Fruit fly (Drosophila melanogaster) whole organism, wandering third instar larva: ENCODE data around the gene Strump.

Experiments used
- CG32264 ChIP-seq: fragments of 200-800 bp; sonication (Bioruptor generic); optimal IDR thresholded peaks from 2 replicates; lab custom pipeline; 2016; ENCODE audit warnings: missing biosample characterization, missing genetic modification characterization
- CG9705 ChIP-seq: fragments of 200-800 bp; sonication (Bioruptor generic); optimal IDR thresholded peaks from 2 replicates; lab custom pipeline; 2018; ENCODE audit warnings: missing biosample characterization, mild to moderate bottlenecking, missing genetic modification characterization
- CrebA ChIP-seq: fragments of 200-800 bp; sonication (Bioruptor generic); optimal IDR thresholded peaks from 2 replicates; lab custom pipeline; 2016; ENCODE audit warnings: missing biosample characterization, mild to moderate bottlenecking, missing genetic modification characterization, borderline replicate concordance
- Dfd ChIP-seq: fragments of >200 bp; optimal IDR thresholded peaks from 2 replicates; lab custom pipeline; 2017; ENCODE audit warnings: missing biosample characterization, missing genetic modification characterization
- Dif ChIP-seq: fragments of 200-275, 200-300 bp; sonication (Bioruptor generic); optimal IDR thresholded peaks from 2 replicates; lab custom pipeline; 2018; ENCODE audit warnings: missing biosample characterization, missing genetic modification characterization; ENCODE audit not compliant: partially characterized antibody
- GATAd ChIP-seq: sonication (Bioruptor generic); optimal IDR thresholded peaks from 2 replicates; lab custom pipeline; 2016; ENCODE audit warnings: missing biosample characterization, missing genetic modification characterization
- HLH106 ChIP-seq: fragments of 200-800 bp; optimal IDR thresholded peaks from 3 replicates; lab custom pipeline; 2019; ENCODE audit warnings: missing biosample characterization, mild to moderate bottlenecking, missing genetic modification characterization, moderate library complexity
- Hnf4 ChIP-seq: fragments of 200-800 bp; sonication (Bioruptor generic); optimal IDR thresholded peaks from 2 replicates; lab custom pipeline; 2016; ENCODE audit warnings: missing biosample characterization, mild to moderate bottlenecking, missing genetic modification characterization
- Hr78 ChIP-seq: fragments of >200 bp; optimal IDR thresholded peaks from 2 replicates; lab custom pipeline; 2017; ENCODE audit warnings: missing biosample characterization, missing genetic modification characterization
- Hr83 ChIP-seq: fragments of 200-300 bp; sonication (Bioruptor generic); optimal IDR thresholded peaks from 2 replicates; lab custom pipeline; 2016; ENCODE audit warnings: missing biosample characterization, mild to moderate bottlenecking, missing genetic modification characterization, moderate library complexity; ENCODE audit not compliant: poor library complexity, severe bottlenecking
- Jra ChIP-seq: sonication (Bioruptor generic); optimal IDR thresholded peaks from 2 replicates; lab custom pipeline; 2016; ENCODE audit warnings: missing biosample characterization, missing genetic modification characterization
- Mio ChIP-seq: sonication (Bioruptor generic); optimal IDR thresholded peaks from 2 replicates; lab custom pipeline; 2016; ENCODE audit warnings: missing biosample characterization, missing genetic modification characterization
- Myc ChIP-seq: fragments of >200 bp; optimal IDR thresholded peaks from 2 replicates; lab custom pipeline; 2017
- N ChIP-seq: fragments of >200 bp; optimal IDR thresholded peaks from 2 replicates; lab custom pipeline; 2018; ENCODE audit warnings: missing biosample characterization, missing external identifiers, missing genetic modification characterization
- OdsH ChIP-seq: fragments of 200-800 bp; sonication (Bioruptor generic); optimal IDR thresholded peaks from 2 replicates; lab custom pipeline; 2016; ENCODE audit warnings: missing biosample characterization, mild to moderate bottlenecking, missing genetic modification characterization
- Rel ChIP-seq, 2 experiments: fragments of 200-800 bp; sonication (Bioruptor generic) in 1 of 2; optimal IDR thresholded peaks; 2 replicates in 1 of 2; 3 replicates in 1 of 2; lab custom pipeline; 2016 to 2019; ENCODE audit warnings: mild to moderate bottlenecking in 2 of 2, missing biosample characterization in 2 of 2, missing genetic modification characterization in 2 of 2, moderate library complexity in 1 of 2
- Sp1 ChIP-seq: fragments of 200-800 bp; sonication (Bioruptor generic); optimal IDR thresholded peaks from 3 replicates; lab custom pipeline; 2019; ENCODE audit warnings: missing biosample characterization, mild to moderate bottlenecking, missing genetic modification characterization, moderate library complexity
- Vsx2 ChIP-seq: fragments of 200-300, 225-300 bp; sonication (Bioruptor generic); optimal IDR thresholded peaks from 2 replicates; lab custom pipeline; 2018; ENCODE audit warnings: missing biosample characterization, missing genetic modification characterization; ENCODE audit not compliant: partially characterized antibody
- br ChIP-seq: fragments of 200-800 bp; sonication (Bioruptor generic); optimal IDR thresholded peaks from 2 replicates; lab custom pipeline; 2016; ENCODE audit warnings: missing biosample characterization, missing genetic modification characterization
- brk ChIP-seq: fragments of 200-800 bp; sonication (Bioruptor generic); optimal IDR thresholded peaks from 2 replicates; lab custom pipeline; 2016; ENCODE audit warnings: missing biosample characterization, mild to moderate bottlenecking, missing genetic modification characterization
- dl ChIP-seq, 2 experiments: fragments of 175-275, 200-275 bp in 1 of 2; fragments of 200-275 bp in 1 of 2; sonication (Bioruptor generic); optimal IDR thresholded peaks; lab custom pipeline; 2018; ENCODE audit warnings: mild to moderate bottlenecking in 2 of 2, missing biosample characterization in 2 of 2, missing genetic modification characterization in 2 of 2, moderate library complexity in 2 of 2; ENCODE audit not compliant: partially characterized antibody in 2 of 2, insufficient read depth in 1 of 2
- dmrt93B ChIP-seq: fragments of 200-800 bp; sonication (Bioruptor generic); optimal IDR thresholded peaks from 2 replicates; lab custom pipeline; 2018; ENCODE audit warnings: missing biosample characterization, mild to moderate bottlenecking, missing genetic modification characterization
- dsf ChIP-seq: sonication (Bioruptor generic); optimal IDR thresholded peaks from 2 replicates; lab custom pipeline; 2016; ENCODE audit warnings: missing biosample characterization, missing genetic modification characterization, borderline replicate concordance
- ey ChIP-seq: fragments of 200-800 bp; sonication (Bioruptor generic); optimal IDR thresholded peaks from 2 replicates; lab custom pipeline; 2016; ENCODE audit warnings: missing biosample characterization, missing genetic modification characterization
- foxo ChIP-seq, 2 experiments: fragments of 200-800 bp; sonication (Bioruptor generic); optimal IDR thresholded peaks; 2 replicates in 1 of 2; 3 replicates in 1 of 2; lab custom pipeline; 2016 to 2017; ENCODE audit warnings: missing biosample characterization in 2 of 2, missing genetic modification characterization in 2 of 2
- fru ChIP-seq: fragments of 200-800 bp; sonication (Bioruptor generic); optimal IDR thresholded peaks from 3 replicates; lab custom pipeline; 2016; ENCODE audit warnings: missing biosample characterization, mild to moderate bottlenecking, missing genetic modification characterization
- h ChIP-seq: fragments of 200-800 bp; sonication (Bioruptor generic); optimal IDR thresholded peaks from 3 replicates; lab custom pipeline; 2016; ENCODE audit warnings: missing biosample characterization, mild to moderate bottlenecking, missing genetic modification characterization
- jim ChIP-seq: fragments of 175-275, 200-325 bp; sonication (Bioruptor generic); optimal IDR thresholded peaks from 2 replicates; lab custom pipeline; 2016; ENCODE audit warnings: missing biosample characterization, mild to moderate bottlenecking, missing genetic modification characterization
- lola ChIP-seq: fragments of >200 bp; optimal IDR thresholded peaks from 2 replicates; lab custom pipeline; 2017; ENCODE audit warnings: missing biosample characterization, missing genetic modification characterization
- pan ChIP-seq: fragments of >200 bp; optimal IDR thresholded peaks from 2 replicates; lab custom pipeline; 2017
- psq ChIP-seq: fragments of 200-800 bp; sonication (Bioruptor generic); optimal IDR thresholded peaks from 3 replicates; lab custom pipeline; 2017; ENCODE audit warnings: missing biosample characterization, mild to moderate bottlenecking, missing genetic modification characterization, moderate library complexity
- rgr ChIP-seq: fragments of 200-800 bp; sonication (Bioruptor generic); optimal IDR thresholded peaks from 3 replicates; lab custom pipeline; 2016; ENCODE audit warnings: missing biosample characterization, mild to moderate bottlenecking, missing genetic modification characterization
- sage ChIP-seq: fragments of 200-800 bp; sonication (Bioruptor generic); optimal IDR thresholded peaks from 2 replicates; lab custom pipeline; 2016; ENCODE audit warnings: missing biosample characterization, mild to moderate bottlenecking, missing genetic modification characterization
- sv ChIP-seq: fragments of 200-800 bp; sonication (Bioruptor generic); optimal IDR thresholded peaks from 3 replicates; lab custom pipeline; 2016; ENCODE audit warnings: missing biosample characterization, missing genetic modification characterization
- tai ChIP-seq: sonication (Bioruptor generic); optimal IDR thresholded peaks from 2 replicates; lab custom pipeline; 2016; ENCODE audit warnings: missing biosample characterization, missing genetic modification characterization
- usp ChIP-seq: fragments of >200 bp; optimal IDR thresholded peaks from 2 replicates; lab custom pipeline; 2017; ENCODE audit warnings: missing biosample characterization, missing genetic modification characterization
- woc ChIP-seq: sonication (Bioruptor generic); optimal IDR thresholded peaks from 2 replicates; lab custom pipeline; 2016; ENCODE audit warnings: missing biosample characterization, mild to moderate bottlenecking, missing genetic modification characterization

Gene Strump

DNA sequence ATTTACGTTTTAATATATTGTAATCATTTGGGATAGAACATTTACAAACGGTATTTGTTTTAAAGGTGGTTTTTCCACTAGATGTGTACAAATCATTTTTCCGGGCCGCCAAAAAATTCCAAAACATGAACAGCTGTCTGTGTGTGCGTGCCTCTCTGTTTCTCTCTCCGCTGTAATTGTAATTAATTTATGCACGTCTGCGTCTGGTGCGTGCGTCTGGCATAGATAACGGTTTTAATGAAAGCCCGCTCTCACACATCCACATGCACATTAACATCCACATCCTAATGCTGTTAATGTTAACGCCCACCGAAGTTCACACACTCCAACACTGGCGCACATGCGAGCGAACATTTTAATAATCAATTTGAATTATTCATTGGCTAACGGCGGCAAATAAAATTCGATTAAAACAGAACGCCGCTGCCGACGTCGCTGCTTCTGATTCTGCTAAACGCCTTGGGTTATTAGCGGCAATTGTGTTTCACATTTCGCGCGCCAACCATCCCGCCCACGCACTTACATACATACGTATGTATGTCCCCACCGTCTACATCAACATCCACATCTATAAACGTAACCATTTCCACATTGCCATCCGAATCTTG, 24.2 kb downstream of the Strump start:
- TF ChIP-seq sv (GFP tag; lab: Kevin White, UChicago), result no peak
- no peak for TF ChIP-seq Rel (GFP tag; optimal IDR thresholded peaks at IDR 0.05; lab: Kevin White, UChicago)
- TF ChIP-seq Rel (tag; optimal IDR thresholded peaks at IDR 0.05; lab: Kevin White, UChicago), result no peak
- TF ChIP-seq jim (GFP tag; lab: Kevin White, UChicago), result no peak
- no peak for TF ChIP-seq pan (lab: Kevin White, UChicago)
- TF ChIP-seq CG32264 (GFP tag; lab: Kevin White, UChicago), result no peak
- TF ChIP-seq sage (GFP tag; lab: Kevin White, UChicago), result no peak
- TF ChIP-seq lola (GFP tag; lab: Kevin White, UChicago), result no peak
- no peak for TF ChIP-seq dl (GFP tag; optimal IDR thresholded peaks at IDR 0.05; lab: Kevin White, UChicago; ENCODE audit: insufficient read depth in 1 of 2, partially characterized antibody in 2 of 2)
- no peak for TF ChIP-seq tai (GFP tag; lab: Kevin White, UChicago)
- no peak for TF ChIP-seq Mio

- TF ChIP-seq Jra (GFP tag; lab: Kevin White, UChicago) (no peak), Myc (lab: Kevin White, UChicago) (no peak), Dif (GFP tag; lab: Kevin White, UChicago) (no peak), h (peak; percentile 31), tai (GFP tag; lab: Kevin White, UChicago) (peak; percentile 37), HLH106 (tag; lab: Kevin White, UChicago) (peak; percentile 38), foxo (GFP tag; optimal IDR thresholded peaks at IDR 0.05; lab: Kevin White, UChicago) (peak in 1 of 2 experiments; percentile 29), CrebA (GFP tag; lab: Kevin White, UChicago) (no peak), Hnf4 (GFP tag; lab: Kevin White, UChicago) (peak; percentile 5)
Measured at dm6 chr3L:16146539-16146934, 24.7 kb downstream of the Strump start.

dm6 chr3L:16147325-16147724, 25.5 kb downstream of the Strump start:
- TF ChIP-seq Dif (GFP tag; lab: Kevin White, UChicago), result no peak
- TF ChIP-seq lola (GFP tag; lab: Kevin White, UChicago), result no peak
- TF ChIP-seq rgr (GFP tag; lab: Kevin White, UChicago), result no peak
- TF ChIP-seq Rel (GFP tag; optimal IDR thresholded peaks at IDR 0.05; lab: Kevin White, UChicago), result no peak
- no peak for TF ChIP-seq Rel (tag; optimal IDR thresholded peaks at IDR 0.05; lab: Kevin White, UChicago)
- no peak for TF ChIP-seq psq
- TF ChIP-seq ey (GFP tag; lab: Kevin White, UChicago), result no peak
- no peak for TF ChIP-seq jim (GFP tag; lab: Kevin White, UChicago)
- no peak for TF ChIP-seq Dfd
- no peak for TF ChIP-seq OdsH
- no peak for TF ChIP-seq GATAd (GFP tag; lab: Kevin White, UChicago)
- TF ChIP-seq Hr83 (GFP tag; lab: Kevin White, UChicago), result no peak

DNA sequence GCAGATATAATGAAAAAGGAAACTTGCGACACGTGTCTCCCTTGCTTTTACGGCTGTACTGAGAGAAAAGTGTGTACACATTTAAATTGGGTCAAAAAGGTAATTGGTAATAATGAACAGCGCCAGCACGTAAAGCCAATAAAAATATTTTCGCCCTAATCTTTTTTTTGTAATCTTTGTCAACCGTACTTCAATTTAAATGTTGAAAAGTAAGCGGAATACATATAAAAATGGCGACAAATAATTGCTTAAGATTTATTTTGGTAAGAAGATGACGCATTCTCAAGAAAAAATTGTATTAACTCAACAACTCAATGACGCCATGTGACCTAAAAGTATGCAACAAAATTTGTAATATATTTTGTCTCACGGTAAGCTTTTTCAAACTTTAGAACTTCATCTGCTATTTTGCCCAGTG, 26.0 kb downstream of the Strump start:
- no peak for TF ChIP-seq Dfd
- peak; percentile 1 for TF ChIP-seq woc
- TF ChIP-seq Sp1 (GFP tag; lab: Kevin White, UChicago), result peak; percentile 2
- no peak for TF ChIP-seq dsf
- TF ChIP-seq rgr (GFP tag; lab: Kevin White, UChicago), result no peak
- TF ChIP-seq Jra (GFP tag; lab: Kevin White, UChicago), result peak; percentile 3
- no peak for TF ChIP-seq CrebA (GFP tag; lab: Kevin White, UChicago)
- no peak for TF ChIP-seq sv (GFP tag; lab: Kevin White, UChicago)
- no peak for TF ChIP-seq usp (GFP tag; lab: Kevin White, UChicago)
- no peak for TF ChIP-seq HLH106 (tag; lab: Kevin White, UChicago)
- TF ChIP-seq tai (GFP tag; lab: Kevin White, UChicago), result peak; percentile 24
- no peak for TF ChIP-seq Rel (GFP tag; optimal IDR thresholded peaks at IDR 0.05; lab: Kevin White, UChicago)
- TF ChIP-seq Rel (tag; optimal IDR thresholded peaks at IDR 0.05; lab: Kevin White, UChicago), result no peak
- TF ChIP-seq ey (GFP tag; lab: Kevin White, UChicago), result peak; percentile 20
- no peak for TF ChIP-seq Dif (GFP tag; lab: Kevin White, UChicago)
- TF ChIP-seq Hnf4 (GFP tag; lab: Kevin White, UChicago), result peak; percentile 10
- no peak for TF ChIP-seq N
- TF ChIP-seq sage (GFP tag; lab: Kevin White, UChicago), result no peak
- no peak for TF ChIP-seq Mio
- TF ChIP-seq brk (GFP tag; lab: Kevin White, UChicago), result peak; percentile 51
- TF ChIP-seq dmrt93B (GFP tag; lab: Kevin White, UChicago), result peak; percentile 1
- TF ChIP-seq GATAd (GFP tag; lab: Kevin White, UChicago), result no peak
- no peak for TF ChIP-seq OdsH
- TF ChIP-seq pan (lab: Kevin White, UChicago), result no peak
- peak in 1 of 2 experiments; percentile 37 for TF ChIP-seq foxo (GFP tag; optimal IDR thresholded peaks at IDR 0.05; lab: Kevin White, UChicago)
- no peak for TF ChIP-seq CG9705 (GFP tag; lab: Kevin White, UChicago)
- TF ChIP-seq Vsx2 (GFP tag; lab: Kevin White, UChicago), result no peak
- TF ChIP-seq Myc (lab: Kevin White, UChicago), result no peak
- no peak for TF ChIP-seq dl (GFP tag; optimal IDR thresholded peaks at IDR 0.05; lab: Kevin White, UChicago; ENCODE audit: insufficient read depth in 1 of 2, partially characterized antibody in 2 of 2)
- TF ChIP-seq br (GFP tag; lab: Kevin White, UChicago), result no peak
- TF ChIP-seq jim (GFP tag; lab: Kevin White, UChicago), result no peak
- TF ChIP-seq lola (GFP tag; lab: Kevin White, UChicago), result no peak
- no peak for TF ChIP-seq Hr78 (GFP tag; lab: Kevin White, UChicago)
- TF ChIP-seq psq, result peak; percentile 47
- peak; percentile 32 for TF ChIP-seq fru
- no peak for TF ChIP-seq Hr83 (GFP tag; lab: Kevin White, UChicago)
